Worm (Caenorhabditis elegans) whole organism, L1 larva: ENCODE measurements around the gene his-39.
"Not testable (repeated sequence)": the region's sequence is repeated elsewhere in the genome, so short reads cannot be mapped to it uniquely, and the experiment has no call there.

Source experiments
- aha-1 ChIP-seq: fragments of 150-350 bp; optimal IDR thresholded peaks from 2 replicates; lab custom pipeline; 2014; ENCODE audit warnings: missing biosample characterization, missing genetic modification characterization
- alr-1 ChIP-seq: fragments of 200-800 bp; sonication (Bioruptor generic); optimal IDR thresholded peaks from 2 replicates; lab custom pipeline; 2018; ENCODE audit warnings: borderline replicate concordance, mild to moderate bottlenecking, missing genetic modification characterization, missing compliant biosample characterization
- ces-1 ChIP-seq: fragments of 150-350 bp; optimal IDR thresholded peaks from 2 replicates; lab custom pipeline; 2014; ENCODE audit warnings: missing biosample characterization, missing genetic modification reagents, missing genetic modification characterization
- elt-3 ChIP-seq, 6 experiments: fragments of 150-350 bp in 1 of 6; sonication (generic microtip); optimal IDR thresholded peaks; 2 replicates each; lab custom pipeline; 2017 to 2018; ENCODE audit warnings: missing biosample characterization in 6 of 6, missing genetic modification characterization in 6 of 6, inconsistent platforms in 1 of 6
- fkh-4 ChIP-seq: sonication (generic microtip); optimal IDR thresholded peaks from 2 replicates; lab custom pipeline; 2016; ENCODE audit warnings: missing compliant biosample characterization, missing genetic modification characterization, borderline replicate concordance
- fkh-8 ChIP-seq: sonication (generic microtip); optimal IDR thresholded peaks from 2 replicates; lab custom pipeline; 2016; ENCODE audit warnings: mild to moderate bottlenecking, missing genetic modification characterization, missing compliant biosample characterization
- hpl-2 ChIP-seq: fragments of 150-350 bp; optimal IDR thresholded peaks from 2 replicates; lab custom pipeline; 2014; ENCODE audit warnings: missing biosample characterization, missing genetic modification reagents, missing genetic modification characterization
- lin-13 ChIP-seq: fragments of 150-350 bp; optimal IDR thresholded peaks from 2 replicates; lab custom pipeline; 2014; ENCODE audit warnings: missing biosample characterization, missing genetic modification reagents, missing genetic modification characterization
- lin-14 ChIP-seq: fragments of 200-800 bp; sonication (Bioruptor generic); optimal IDR thresholded peaks from 2 replicates; lab custom pipeline; 2018; ENCODE audit warnings: mild to moderate bottlenecking, missing genetic modification characterization, moderate library complexity, missing compliant biosample characterization
- lsy-2 ChIP-seq, 2 experiments: fragments of 150-350 bp; optimal IDR thresholded peaks; 2 replicates each; lab custom pipeline; 2014; ENCODE audit warnings: missing biosample characterization in 2 of 2, missing genetic modification characterization in 2 of 2
- mef-2 ChIP-seq: fragments of 150-350 bp; optimal IDR thresholded peaks from 2 replicates; lab custom pipeline; 2014; ENCODE audit warnings: missing biosample characterization, missing genetic modification characterization
- nhr-12 ChIP-seq: sonication (generic microtip); optimal IDR thresholded peaks from 2 replicates; lab custom pipeline; 2017; ENCODE audit warnings: missing biosample characterization, missing genetic modification characterization
- nhr-237 ChIP-seq: fragments of 150-350 bp; optimal IDR thresholded peaks from 2 replicates; lab custom pipeline; 2014; ENCODE audit warnings: missing biosample characterization, missing genetic modification characterization
- nhr-76 ChIP-seq: sonication (generic microtip); optimal IDR thresholded peaks from 2 replicates; lab custom pipeline; 2017; ENCODE audit warnings: missing biosample characterization, missing genetic modification characterization
- unc-130 ChIP-seq: fragments of 150-350 bp; optimal IDR thresholded peaks from 2 replicates; lab custom pipeline; 2017; ENCODE audit warnings: missing biosample characterization, missing genetic modification characterization, inconsistent platforms
- unc-98 ChIP-seq: fragments of 200-800 bp; sonication (Bioruptor generic); IDR thresholded peaks from 2 replicates; pipeline ENCODE4 v1.3.6; 2022; ENCODE audit warnings: missing genetic modification characterization, missing compliant biosample characterization
- vab-15 ChIP-seq: sonication (generic microtip); optimal IDR thresholded peaks from 2 replicates; lab custom pipeline; 2017; ENCODE audit warnings: missing genotype, mild to moderate bottlenecking, missing genetic modification characterization, missing compliant biosample characterization
- zag-1 ChIP-seq: fragments of 150-350 bp; optimal IDR thresholded peaks from 2 replicates; lab custom pipeline; 2014; ENCODE audit warnings: missing biosample characterization, missing genetic modification characterization

Gene his-39

ce11 chrV:8569841-8570361 is 33.6 kb downstream of the his-39 start, which contains the start of the genes F25G6.9 and symk-1 (continued):
- TF ChIP-seq unc-130 (tag; lab: Kevin White, UChicago) (peak; percentile 12), ces-1 (GFP tag; lab: Kevin White, UChicago) (no peak), elt-3 (tag; optimal IDR thresholded peaks at IDR 0.05; lab: Kevin White, UChicago) (peak in 2 of 6 experiments; percentile 13 to 17), alr-1 (tag; lab: Kevin White, UChicago) (no peak), fkh-8 (peak; percentile 9), zag-1 (tag; lab: Kevin White, UChicago) (no peak), lin-14 (GFP tag; lab: Kevin White, UChicago) (peak; percentile 72), mef-2 (tag; lab: Kevin White, UChicago) (no peak), nhr-12 (tag; lab: Kevin White, UChicago) (no peak), unc-98 (GFP tag; lab: Robert Waterston, UW) (no peak)
- TF ChIP-seq, all 84 proteins: peak for 47

ce11 chrV:8574762-8575161 is 38.4 kb downstream of the his-39 start, which contains the start of gene F25G6.1:
Gene F25G6.1 (plus strand): TSS chrV:8575062.
- not testable (repeated sequence) for TF ChIP-seq nhr-237 (tag; lab: Kevin White, UChicago); lin-13 (GFP tag; lab: Kevin White, UChicago); nhr-76 (tag; lab: Kevin White, UChicago)

ce11 chrV:8580961-8581360 is 44.6 kb downstream of the his-39 start, which contains the start of gene C10B5.1:
Gene C10B5.1 (plus strand): TSS chrV:8581261.
- no peak for TF ChIP-seq vab-15 (tag; lab: Kevin White, UChicago)
- no peak for TF ChIP-seq aha-1 (tag; lab: Kevin White, UChicago)
- no peak for TF ChIP-seq fkh-4
- no peak for TF ChIP-seq hpl-2 (GFP tag; lab: Kevin White, UChicago)
- no peak for TF ChIP-seq lsy-2 (tag; optimal IDR thresholded peaks at IDR 0.05; lab: Kevin White, UChicago)
